Fruit fly (Drosophila melanogaster): ENCODE data around the gene CG3281.

CG3281 gene

DNA sequence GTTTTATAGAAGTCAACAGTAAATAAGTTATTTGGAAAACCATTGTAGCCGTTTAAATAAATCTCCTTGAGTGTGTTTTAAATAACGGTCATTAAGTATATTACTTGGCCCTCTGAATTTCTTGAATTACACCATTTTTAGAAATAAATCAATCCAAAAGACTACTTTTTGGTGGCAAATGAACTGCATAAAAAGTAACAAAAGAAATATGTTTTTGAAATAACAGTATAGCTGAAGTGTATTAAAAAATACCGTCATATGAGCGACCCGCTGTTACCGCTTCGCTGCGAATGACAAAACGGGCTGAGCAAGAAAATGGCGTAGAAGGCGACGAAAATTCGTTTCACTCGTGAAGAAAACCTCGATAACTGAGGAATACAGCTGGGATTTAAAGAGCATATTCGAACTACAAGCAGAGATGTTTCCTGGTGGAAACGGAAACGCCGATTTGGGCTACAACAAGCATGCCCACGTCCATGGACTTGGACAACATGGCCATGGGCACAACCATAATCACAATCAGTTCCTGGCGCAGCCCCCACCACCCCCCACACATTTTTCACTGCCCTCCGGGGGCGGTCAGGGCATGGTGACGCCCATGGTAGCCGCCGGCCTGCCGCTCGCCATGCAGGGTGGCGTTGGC, 13.1 kb downstream of the CG3281 start, which contains the start of gene CG31211 (continued):
- TF ChIP-seq sens-2 (GFP tag; IDR thresholded peaks at IDR 0.05), result no peak
- TF ChIP-seq CG8089 (GFP tag; optimal IDR thresholded peaks at IDR 0.05), result no peak
- TF ChIP-seq CG2129 (GFP tag; IDR thresholded peaks at IDR 0.05; ENCODE audit: partially characterized antibody), result no peak
- peak; percentile 44 for TF ChIP-seq CG10267 (tag; optimal IDR thresholded peaks at IDR 0.05)
- TF ChIP-seq CG4424 (GFP tag; optimal IDR thresholded peaks at IDR 0.05), result peak; percentile 29
- TF ChIP-seq tgo (GFP tag; IDR thresholded peaks at IDR 0.05), result no peak
- TF ChIP-seq croc (GFP tag; conservative IDR thresholded peaks at IDR 0.05), result no peak
- no peak for TF ChIP-seq CG10565 (GFP tag; optimal IDR thresholded peaks at IDR 0.05)
- no peak for TF ChIP-seq zfh2 (GFP tag; optimal IDR thresholded peaks at IDR 0.05)
- no peak for TF ChIP-seq CG18011 (GFP tag; optimal IDR thresholded peaks at IDR 0.05)
- no peak for TF ChIP-seq ham (GFP tag; IDR thresholded peaks at IDR 0.05)
- TF ChIP-seq CrebB (tag; optimal IDR thresholded peaks at IDR 0.05), result no peak
- TF ChIP-seq CG18262 (tag; optimal IDR thresholded peaks at IDR 0.05), result no peak
- TF ChIP-seq CG17385 (GFP tag; optimal IDR thresholded peaks at IDR 0.05), result no peak
- no peak for TF ChIP-seq salm (tag; optimal IDR thresholded peaks at IDR 0.05)
- no peak for TF ChIP-seq fd64A (GFP tag; optimal IDR thresholded peaks at IDR 0.05)
- TF ChIP-seq ab (GFP tag; optimal IDR thresholded peaks at IDR 0.05), result no peak
- no peak for TF ChIP-seq dm (GFP tag; optimal IDR thresholded peaks at IDR 0.05)
- peak; percentile 10 for TF ChIP-seq CG30403 (GFP tag; optimal IDR thresholded peaks at IDR 0.05)
- TF ChIP-seq CG10959 (GFP tag; IDR thresholded peaks at IDR 0.05), result no peak
- no peak for TF ChIP-seq D (optimal IDR thresholded peaks at IDR 0.05)
- TF ChIP-seq D (GFP tag; optimal IDR thresholded peaks at IDR 0.05), result no peak
- no peak for TF ChIP-seq CG11695 (GFP tag; IDR thresholded peaks at IDR 0.05)
- TF ChIP-seq Dfd (GFP tag; optimal IDR thresholded peaks at IDR 0.05), result no peak
- TF ChIP-seq Nf-YC (tag; optimal IDR thresholded peaks at IDR 0.05), result peak; percentile 7
- no peak for TF ChIP-seq sisA (GFP tag; IDR thresholded peaks at IDR 0.05)
- TF ChIP-seq dpn (GFP tag; optimal IDR thresholded peaks at IDR 0.05), result peak in 1 of 2 experiments; percentile 7
- TF ChIP-seq gsb (GFP tag; IDR thresholded peaks at IDR 0.05), result no peak
- TF ChIP-seq pros (GFP tag; optimal IDR thresholded peaks at IDR 0.05), result no peak
- no peak for TF ChIP-seq CG14667 (GFP tag; IDR thresholded peaks at IDR 0.05)
- peak; percentile 12 for TF ChIP-seq CG13624 (GFP tag; optimal IDR thresholded peaks at IDR 0.05)
- TF ChIP-seq CG4854 (GFP tag; optimal IDR thresholded peaks at IDR 0.05), result no peak
- TF ChIP-seq wek (GFP tag; optimal IDR thresholded peaks at IDR 0.05), result no peak
- TF ChIP-seq yki (optimal IDR thresholded peaks at IDR 0.05), result no peak
- TF ChIP-seq pum (GFP tag; optimal IDR thresholded peaks at IDR 0.05), result no peak
- no peak for TF ChIP-seq tna (GFP tag; IDR thresholded peaks at IDR 0.05; ENCODE audit: partially characterized antibody)
- peak in 1 of 2 experiments; percentile 31 for TF ChIP-seq crp (GFP tag; optimal IDR thresholded peaks at IDR 0.05)
- TF ChIP-seq HLH4C (GFP tag; IDR thresholded peaks at IDR 0.05; ENCODE audit: partially characterized antibody), result no peak
- no peak for TF ChIP-seq CG7357 (GFP tag; IDR thresholded peaks at IDR 0.05)
- no peak for TF ChIP-seq HHEX (GFP tag; optimal IDR thresholded peaks at IDR 0.05)
- peak; percentile 14 for TF ChIP-seq tin (GFP tag; optimal IDR thresholded peaks at IDR 0.05)
- TF ChIP-seq bigmax (GFP tag; optimal IDR thresholded peaks at IDR 0.05), result no peak
- no peak for TF ChIP-seq CG31224 (GFP tag; IDR thresholded peaks at IDR 0.05)
- TF ChIP-seq CG4707 (GFP tag; optimal IDR thresholded peaks at IDR 0.05), result no peak
- peak; percentile 28 for TF ChIP-seq BtbVII (GFP tag; optimal IDR thresholded peaks at IDR 0.05)
- peak; percentile 10 for TF ChIP-seq CG15514 (GFP tag; optimal IDR thresholded peaks at IDR 0.05)
- peak; percentile 10 for TF ChIP-seq CG2120 (GFP tag; optimal IDR thresholded peaks at IDR 0.05)
- TF ChIP-seq B-H1 (GFP tag; IDR thresholded peaks at IDR 0.05), result no peak
- TF ChIP-seq bab2 (GFP tag; optimal IDR thresholded peaks at IDR 0.05), result no peak
- TF ChIP-seq CG31365 (tag; optimal IDR thresholded peaks at IDR 0.05), result no peak
- TF ChIP-seq br (optimal IDR thresholded peaks at IDR 0.05), result no peak
- TF ChIP-seq oc (tag; optimal IDR thresholded peaks at IDR 0.05), result no peak
